Fruit fly (Drosophila melanogaster) Kc167 (cell line): Measurements from ENCODE around the gene Cpr72Ea.

Source experiments
- Myc ChIP-seq: fragments of >200 bp; optimal IDR thresholded peaks from 2 replicates; lab custom pipeline; 2017; ENCODE audit warnings: missing external identifiers
- Sin3A ChIP-seq: fragments of >200 bp; optimal IDR thresholded peaks from 2 replicates; lab custom pipeline; 2018; ENCODE audit warnings: missing external identifiers
- insv ChIP-seq: fragments of >200 bp; optimal IDR thresholded peaks from 3 replicates; lab custom pipeline; 2018; ENCODE audit warnings: missing external identifiers

DNA sequence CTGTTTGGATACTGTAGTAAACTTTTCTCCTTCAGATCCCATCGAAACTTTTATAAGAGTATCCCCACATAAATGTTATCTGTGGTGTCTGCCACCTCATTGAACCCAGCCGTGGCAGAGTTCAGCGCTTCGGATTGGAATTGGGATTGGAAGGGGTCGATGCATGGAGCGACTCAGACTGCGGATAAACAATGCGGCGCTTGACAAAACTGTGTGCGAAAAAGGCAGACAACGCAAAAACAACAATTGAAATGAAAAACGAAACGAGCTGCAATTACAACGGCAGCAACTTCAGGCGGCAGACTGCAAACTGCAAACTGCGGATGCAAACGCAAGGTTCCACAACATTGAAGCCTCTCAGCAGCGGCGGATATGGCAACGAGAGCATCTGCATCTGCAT is 48.4 kb upstream of the Cpr72Ea start, which contains the start of gene CG13062:
- TF ChIP-seq Sin3A (lab: Kevin White, UChicago) (no peak), insv (lab: Kevin White, UChicago) (no peak), Myc (lab: Kevin White, UChicago) (no peak)
